Fruit fly (Drosophila melanogaster) whole organism, embryonic: ENCODE data around the gene CG1785.

ENCODE experiments used
- Atf3 ChIP-seq: fragments of 200-800 bp; sonication (Bioruptor generic); optimal IDR thresholded peaks from 3 replicates; lab custom pipeline; 2016; ENCODE audit warnings: missing biosample characterization, missing genetic modification characterization
- Bdp1 ChIP-seq: fragments of 200-800 bp; sonication (Bioruptor generic); optimal IDR thresholded peaks from 3 replicates; lab custom pipeline; 2016; ENCODE audit warnings: missing biosample characterization, missing genetic modification characterization
- BtbVII ChIP-seq: fragments of 200-800 bp; sonication (Bioruptor generic); optimal IDR thresholded peaks from 3 replicates; lab custom pipeline; 2017; ENCODE audit warnings: missing biosample characterization, mild to moderate bottlenecking, missing genetic modification characterization
- CG10321 ChIP-seq: fragments of 200-800 bp; sonication (Bioruptor generic); IDR thresholded peaks from 2 replicates; pipeline ENCODE4 v1.3.6; 2022; ENCODE audit warnings: missing biosample characterization, missing genetic modification characterization
- CG10959 ChIP-seq: fragments of 200-800 bp; sonication (Bioruptor generic); IDR thresholded peaks from 2 replicates; pipeline ENCODE4 v1.3.6; 2022; ENCODE audit warnings: missing biosample characterization, missing genetic modification characterization
- CG10979 ChIP-seq: fragments of 200-800 bp; sonication (Bioruptor generic); optimal IDR thresholded peaks from 2 replicates; lab custom pipeline; 2018; ENCODE audit warnings: missing biosample characterization, mild to moderate bottlenecking, missing genetic modification characterization, moderate library complexity
- CG11093 ChIP-seq: fragments of 200-800 bp; sonication (Bioruptor generic); IDR thresholded peaks from 3 replicates; pipeline ENCODE4 v1.3.6; 2022; ENCODE audit warnings: missing biosample characterization, missing genetic modification characterization
- CG12155 ChIP-seq: fragments of 200-800 bp; sonication (Bioruptor generic); optimal IDR thresholded peaks from 3 replicates; lab custom pipeline; 2016; ENCODE audit warnings: missing biosample characterization, missing genetic modification characterization
- CG1233 ChIP-seq: fragments of 200-800 bp; sonication (Bioruptor generic); optimal IDR thresholded peaks from 4 replicates; lab custom pipeline; 2018; ENCODE audit warnings: missing biosample characterization, mild to moderate bottlenecking, missing genetic modification characterization
- CG14441 ChIP-seq: fragments of 200-800 bp; sonication (Bioruptor generic); IDR thresholded peaks from 2 replicates; pipeline ENCODE4 v1.3.6; 2022; ENCODE audit warnings: missing biosample characterization, missing genetic modification characterization
- CG15011 ChIP-seq: fragments of 200-800 bp; sonication (Bioruptor generic); optimal IDR thresholded peaks from 3 replicates; lab custom pipeline; 2018; ENCODE audit warnings: missing biosample characterization, mild to moderate bottlenecking, missing genetic modification characterization
- CG15479 ChIP-seq: fragments of 200-800 bp; sonication (Bioruptor generic); optimal IDR thresholded peaks from 3 replicates; lab custom pipeline; 2019; ENCODE audit warnings: missing biosample characterization, mild to moderate bottlenecking, missing genetic modification characterization, moderate library complexity
- CG15514 ChIP-seq: fragments of 200-800 bp; sonication (Bioruptor generic); optimal IDR thresholded peaks from 3 replicates; lab custom pipeline; 2017; ENCODE audit warnings: missing biosample characterization, missing genetic modification characterization, mild to moderate bottlenecking, moderate library complexity, missing genetic modification reagents
- CG1603 ChIP-seq: fragments of 200-800 bp; sonication (Bioruptor generic); optimal IDR thresholded peaks from 2 replicates; lab custom pipeline; 2019; ENCODE audit warnings: missing biosample characterization, mild to moderate bottlenecking, missing genetic modification characterization, moderate library complexity
- CG30020 ChIP-seq: fragments of 200-800 bp; optimal IDR thresholded peaks from 2 replicates; lab custom pipeline; 2019; ENCODE audit warnings: missing biosample characterization, mild to moderate bottlenecking, missing genetic modification characterization, moderate library complexity
- CG30403 ChIP-seq: fragments of 200-800 bp; sonication (Bioruptor generic); optimal IDR thresholded peaks from 3 replicates; lab custom pipeline; 2016; ENCODE audit warnings: missing biosample characterization, missing genetic modification characterization
- CG32532 ChIP-seq: fragments of 200-800 bp; sonication (Bioruptor generic); IDR thresholded peaks from 2 replicates; pipeline ENCODE4 v1.3.6; 2022; ENCODE audit warnings: missing biosample characterization, missing genetic modification characterization
- CG34376 ChIP-seq: fragments of 200-800 bp; sonication (Bioruptor generic); optimal IDR thresholded peaks from 2 replicates; lab custom pipeline; 2018; ENCODE audit warnings: missing biosample characterization, mild to moderate bottlenecking, missing genetic modification characterization
- CG4730 ChIP-seq: fragments of 200-800 bp; sonication (Bioruptor generic); IDR thresholded peaks from 2 replicates; pipeline ENCODE4 v1.3.6; 2022; ENCODE audit warnings: missing biosample characterization, missing genetic modification characterization
- CG4854 ChIP-seq: fragments of 200-800 bp; sonication (Bioruptor generic); optimal IDR thresholded peaks from 2 replicates; lab custom pipeline; 2016; ENCODE audit warnings: missing biosample characterization, missing genetic modification characterization, inconsistent platforms
- CG8944 ChIP-seq: fragments of 200-800 bp; sonication (Bioruptor generic); optimal IDR thresholded peaks from 3 replicates; lab custom pipeline; 2016; ENCODE audit warnings: missing biosample characterization, missing genetic modification characterization
- CG9609 ChIP-seq: fragments of 200-800 bp; sonication (Bioruptor generic); optimal IDR thresholded peaks from 3 replicates; lab custom pipeline; 2016; ENCODE audit warnings: missing biosample characterization, missing genetic modification characterization
- CrebB ChIP-seq: fragments of 200-800 bp; sonication (Bioruptor generic); optimal IDR thresholded peaks from 3 replicates; lab custom pipeline; 2018; ENCODE audit warnings: missing biosample characterization, mild to moderate bottlenecking, missing genetic modification characterization
- D19B ChIP-seq: fragments of 200-800 bp; sonication (Bioruptor generic); optimal IDR thresholded peaks from 2 replicates; lab custom pipeline; 2017; ENCODE audit warnings: missing biosample characterization, mild to moderate bottlenecking, missing genetic modification characterization
- Dip3 ChIP-seq: fragments of 200-800 bp; sonication (Bioruptor generic); optimal IDR thresholded peaks from 3 replicates; lab custom pipeline; 2016; ENCODE audit warnings: missing biosample characterization, missing genetic modification characterization
- Doc2 ChIP-seq: fragments of 200-800 bp; sonication (Bioruptor generic); IDR thresholded peaks from 2 replicates; pipeline ENCODE4 v1.3.6; 2022; ENCODE audit warnings: missing biosample characterization, missing genetic modification characterization
- Lhr ChIP-seq: fragments of 200-800 bp; sonication (Bioruptor generic); optimal IDR thresholded peaks from 3 replicates; lab custom pipeline; 2017; ENCODE audit warnings: mild to moderate bottlenecking, missing biosample characterization, missing genetic modification reagents, missing genetic modification characterization
- Mad ChIP-seq: fragments of 200-800 bp; sonication (Bioruptor generic); optimal IDR thresholded peaks from 2 replicates; lab custom pipeline; 2016; ENCODE audit warnings: missing biosample characterization, missing genetic modification characterization
- Med ChIP-seq: fragments of 200-800 bp; sonication (Bioruptor generic); peaks from one replicate; lab custom pipeline; 2016; ENCODE audit warnings: missing biosample characterization, missing genetic modification characterization, mild to moderate bottlenecking, inconsistent platforms, moderate library complexity
- Myb ChIP-seq: fragments of 200-800 bp; sonication (Bioruptor generic); optimal IDR thresholded peaks from 2 replicates; lab custom pipeline; 2016; ENCODE audit warnings: missing biosample characterization, missing genetic modification characterization
- NFAT ChIP-seq: fragments of 200-800 bp; sonication (Bioruptor generic); IDR thresholded peaks from 2 replicates; pipeline ENCODE4 v1.3.6; 2022; ENCODE audit warnings: missing biosample characterization, missing genetic modification characterization
- Nf-YB ChIP-seq: fragments of 200-800 bp; sonication (Bioruptor generic); optimal IDR thresholded peaks from 3 replicates; lab custom pipeline; 2019; ENCODE audit warnings: missing biosample characterization, mild to moderate bottlenecking, missing genetic modification characterization, moderate library complexity
- NfI ChIP-seq: fragments of 200-800 bp; sonication (Bioruptor generic); optimal IDR thresholded peaks from 3 replicates; lab custom pipeline; 2018; ENCODE audit warnings: missing biosample characterization, mild to moderate bottlenecking, missing genetic modification characterization, moderate library complexity
- az2 ChIP-seq: fragments of 200-800 bp; sonication (Bioruptor generic); optimal IDR thresholded peaks from 3 replicates; lab custom pipeline; 2016; ENCODE audit warnings: missing biosample characterization, missing genetic modification characterization
- chinmo ChIP-seq: fragments of 200-800 bp; sonication (Bioruptor generic); IDR thresholded peaks from 4 replicates; pipeline ENCODE4 v1.3.6; 2022; ENCODE audit warnings: missing biosample characterization, missing genetic modification characterization; ENCODE audit not compliant: partially characterized antibody
- chn ChIP-seq: fragments of 200-800 bp; sonication (Bioruptor generic); optimal IDR thresholded peaks from 2 replicates; lab custom pipeline; 2016; ENCODE audit warnings: missing biosample characterization, missing genetic modification characterization
- danr ChIP-seq: fragments of 200-800 bp; sonication (Bioruptor generic); IDR thresholded peaks from 2 replicates; pipeline ENCODE4 v1.3.6; 2022; ENCODE audit warnings: missing biosample characterization, missing genetic modification characterization
- dimm ChIP-seq: fragments of 200-800 bp; sonication (Bioruptor generic); IDR thresholded peaks from 2 replicates; pipeline ENCODE4 v1.3.6; 2022; ENCODE audit warnings: missing biosample characterization, missing genetic modification characterization
- dmrt11E ChIP-seq: fragments of 200-800 bp; sonication (Bioruptor generic); optimal IDR thresholded peaks from 3 replicates; lab custom pipeline; 2018; ENCODE audit warnings: missing biosample characterization, mild to moderate bottlenecking, missing genetic modification characterization, moderate library complexity
- esg ChIP-seq: fragments of 200-800 bp; sonication (Bioruptor generic); conservative IDR thresholded peaks from 2 replicates; pipeline ENCODE4 v1.3.6; 2022; ENCODE audit warnings: missing biosample characterization, missing genetic modification characterization
- ham ChIP-seq: fragments of 200-800 bp; sonication (Bioruptor generic); IDR thresholded peaks from 2 replicates; pipeline ENCODE4 v1.3.6; 2022; ENCODE audit warnings: missing biosample characterization, missing genetic modification characterization
- knrl ChIP-seq: fragments of 200-800 bp; sonication (Bioruptor generic); IDR thresholded peaks from 3 replicates; pipeline ENCODE4 v1.3.6; 2022; ENCODE audit warnings: missing biosample characterization, missing genetic modification characterization; ENCODE audit not compliant: partially characterized antibody
- lilli ChIP-seq: fragments of 200-800 bp; sonication (Bioruptor generic); optimal IDR thresholded peaks from 3 replicates; lab custom pipeline; 2016; ENCODE audit warnings: missing biosample characterization, missing genetic modification characterization
- lmd ChIP-seq: fragments of 200-800 bp; sonication (Bioruptor generic); IDR thresholded peaks from 2 replicates; pipeline ENCODE4 v1.3.6; 2022; ENCODE audit warnings: missing biosample characterization, missing genetic modification characterization
- org-1 ChIP-seq: fragments of 200-800 bp; sonication (Bioruptor generic); optimal IDR thresholded peaks from 2 replicates; lab custom pipeline; 2017; ENCODE audit warnings: missing biosample characterization, missing genetic modification characterization
- row ChIP-seq: fragments of 200-800 bp; sonication (Bioruptor generic); IDR thresholded peaks from 3 replicates; pipeline ENCODE4 v1.3.6; 2022; ENCODE audit warnings: missing biosample characterization, missing genetic modification characterization
- sens ChIP-seq: fragments of 200-800 bp; sonication (Bioruptor generic); peaks from one replicate; lab custom pipeline; 2016; ENCODE audit warnings: missing biosample characterization, missing genetic modification characterization
- twi ChIP-seq: fragments of 200-800 bp; optimal IDR thresholded peaks from 2 replicates; lab custom pipeline; 2019; ENCODE audit warnings: missing biosample characterization, mild to moderate bottlenecking, missing genetic modification characterization, moderate library complexity
- unpg ChIP-seq: fragments of 200-800 bp; sonication (Bioruptor generic); optimal IDR thresholded peaks from 3 replicates; lab custom pipeline; 2018; ENCODE audit warnings: missing biosample characterization, mild to moderate bottlenecking, missing genetic modification characterization, moderate library complexity
- wek ChIP-seq: fragments of 200-800 bp; sonication (Bioruptor generic); optimal IDR thresholded peaks from 3 replicates; lab custom pipeline; 2018; ENCODE audit warnings: missing biosample characterization, mild to moderate bottlenecking, missing genetic modification characterization, moderate library complexity

Gene CG1785

dm6 chrX:8681189-8681821 is 33.4 kb upstream of the CG1785 start, which contains the start of gene CAH3 (continued):
- TF ChIP-seq Atf3 (GFP tag; lab: Kevin White, UChicago) (peak; percentile 91), NfI (peak; percentile 94), BtbVII (GFP tag; lab: Kevin White, UChicago) (peak; percentile 90), dimm (GFP tag; lab: Robert Waterston, UW) (peak; percentile 62), Lhr (GFP tag; lab: Kevin White, UChicago) (peak; percentile 77), CG4730 (GFP tag; lab: Robert Waterston, UW) (peak; percentile 78), CG1603 (peak; percentile 97), Myb (GFP tag; lab: Kevin White, UChicago) (peak; percentile 83), CG15011 (peak; percentile 85), CG1233 (GFP tag; lab: Kevin White, UChicago) (peak; percentile 92), chinmo (GFP tag; lab: Robert Waterston, UW) (no peak), Doc2 (GFP tag; lab: Robert Waterston, UW) (peak; percentile 48; the same call in 1 of the 2 replicates), knrl (GFP tag; lab: Robert Waterston, UW) (peak; percentile 52; the same call in 1 of the 3 replicates), Mad (GFP tag; lab: Kevin White, UChicago) (peak; percentile 94), CG10321 (GFP tag; lab: Robert Waterston, UW) (peak; percentile 57), CrebB (tag; lab: Kevin White, UChicago) (peak; percentile 94), Bdp1 (GFP tag; lab: Kevin White, UChicago) (peak; percentile 86), NFAT (GFP tag; lab: Robert Waterston, UW) (peak; percentile 90), CG32532 (GFP tag; lab: Robert Waterston, UW) (peak; percentile 95), unpg (GFP tag; lab: Kevin White, UChicago) (peak; percentile 96), CG10959 (GFP tag; lab: Robert Waterston, UW) (peak; percentile 79), twi (peak; percentile 89), CG12155 (GFP tag; lab: Kevin White, UChicago) (peak; percentile 90), CG9609 (GFP tag; lab: Kevin White, UChicago) (peak; percentile 94), danr (GFP tag; lab: Robert Waterston, UW) (peak; percentile 83), CG14441 (GFP tag; lab: Robert Waterston, UW) (peak; percentile 92), D19B (GFP tag; lab: Kevin White, UChicago) (peak; percentile 86), org-1 (GFP tag; lab: Kevin White, UChicago) (peak; percentile 90), lmd (GFP tag; lab: Robert Waterston, UW) (peak; percentile 92), wek (GFP tag; lab: Kevin White, UChicago) (peak; percentile 85), esg (GFP tag; lab: Robert Waterston, UW) (peak; percentile 88), dmrt11E (tag; lab: Kevin White, UChicago) (peak; percentile 94), CG11093 (peak; percentile 78), CG15514 (GFP tag; lab: Kevin White, UChicago) (peak; percentile 99), Dip3 (GFP tag; lab: Kevin White, UChicago) (peak; percentile 93), chn (peak; percentile 95), CG8944 (peak; percentile 95), Nf-YB (GFP tag; lab: Kevin White, UChicago) (peak; percentile 85), ham (GFP tag; lab: Robert Waterston, UW) (peak; percentile 47), row (GFP tag; lab: Robert Waterston, UW) (peak; percentile 97), sens (GFP tag; lab: Kevin White, UChicago) (peak; percentile 98), CG4854 (GFP tag; lab: Kevin White, UChicago) (peak; percentile 88), Med (GFP tag; lab: Kevin White, UChicago) (peak; percentile 99), CG34376 (GFP tag; lab: Kevin White, UChicago) (peak; percentile 94), az2 (GFP tag; lab: Kevin White, UChicago) (peak; percentile 91), CG30403 (GFP tag; lab: Kevin White, UChicago) (peak; percentile 96), CG30020 (tag; lab: Kevin White, UChicago) (peak; percentile 78), lilli (peak; percentile 94), CG10979 (tag; lab: Kevin White, UChicago) (peak; percentile 95), CG15479 (GFP tag; lab: Kevin White, UChicago) (peak; percentile 17)
